Fruit fly (Drosophila melanogaster) whole organism, embryonic: ENCODE results near the gene apn.

Experiments
- ATbp ChIP-seq: fragments of 200-800 bp; sonication (Bioruptor generic); optimal IDR thresholded peaks from 2 replicates; lab custom pipeline; 2017; ENCODE audit warnings: missing biosample characterization, mild to moderate bottlenecking, missing genetic modification characterization, missing genetic modification reagents
- Adf1 ChIP-seq: fragments of 200-800 bp; sonication (Bioruptor generic); IDR thresholded peaks from 2 replicates; pipeline ENCODE4 v1.3.6; 2022; ENCODE audit warnings: missing biosample characterization, missing genetic modification characterization
- Asciz ChIP-seq: fragments of 200-800 bp; sonication (Bioruptor generic); optimal IDR thresholded peaks from 2 replicates; lab custom pipeline; 2017; ENCODE audit warnings: missing biosample characterization, mild to moderate bottlenecking, missing genetic modification characterization, missing genetic modification reagents
- CG10321 ChIP-seq: fragments of 200-800 bp; sonication (Bioruptor generic); IDR thresholded peaks from 2 replicates; pipeline ENCODE4 v1.3.6; 2022; ENCODE audit warnings: missing biosample characterization, missing genetic modification characterization
- CG10959 ChIP-seq: fragments of 200-800 bp; sonication (Bioruptor generic); IDR thresholded peaks from 2 replicates; pipeline ENCODE4 v1.3.6; 2022; ENCODE audit warnings: missing biosample characterization, missing genetic modification characterization
- CG11247 ChIP-seq: fragments of 200-800 bp; sonication (Bioruptor generic); IDR thresholded peaks from 2 replicates; pipeline ENCODE4 v1.3.6; 2022; ENCODE audit warnings: missing biosample characterization, missing genetic modification characterization
- CG12071 ChIP-seq: fragments of 200-800 bp; sonication (Bioruptor generic); optimal IDR thresholded peaks from 3 replicates; lab custom pipeline; 2018; ENCODE audit warnings: missing biosample characterization, mild to moderate bottlenecking, missing genetic modification characterization
- CG1233 ChIP-seq: fragments of 200-800 bp; sonication (Bioruptor generic); optimal IDR thresholded peaks from 4 replicates; lab custom pipeline; 2018; ENCODE audit warnings: missing biosample characterization, mild to moderate bottlenecking, missing genetic modification characterization
- CG12659 ChIP-seq: fragments of 200-800 bp; sonication (Bioruptor generic); optimal IDR thresholded peaks from 3 replicates; lab custom pipeline; 2017; ENCODE audit warnings: mild to moderate bottlenecking, missing biosample characterization, missing genetic modification reagents, missing genetic modification characterization
- CG12744 ChIP-seq: fragments of 200-800 bp; sonication (Bioruptor generic); optimal IDR thresholded peaks from 2 replicates; lab custom pipeline; 2016; ENCODE audit warnings: missing biosample characterization, missing genetic modification characterization
- CG13894 ChIP-seq: fragments of 200-800 bp; sonication (Bioruptor generic); optimal IDR thresholded peaks from 3 replicates; lab custom pipeline; 2018; ENCODE audit warnings: missing biosample characterization, mild to moderate bottlenecking, missing genetic modification characterization, moderate library complexity
- CG18262 ChIP-seq: fragments of 200-800 bp; optimal IDR thresholded peaks from 3 replicates; lab custom pipeline; 2019; ENCODE audit warnings: missing biosample characterization, mild to moderate bottlenecking, missing genetic modification characterization, moderate library complexity
- CG2129 ChIP-seq: fragments of 200-800 bp; sonication (Bioruptor generic); IDR thresholded peaks from 2 replicates; pipeline ENCODE4 v1.3.6; 2022; ENCODE audit warnings: missing biosample characterization, missing genetic modification characterization; ENCODE audit not compliant: partially characterized antibody
- CG30020 ChIP-seq: fragments of 200-800 bp; optimal IDR thresholded peaks from 2 replicates; lab custom pipeline; 2019; ENCODE audit warnings: missing biosample characterization, mild to moderate bottlenecking, missing genetic modification characterization, moderate library complexity
- CG3163 ChIP-seq: fragments of 200-800 bp; sonication (Bioruptor generic); optimal IDR thresholded peaks from 3 replicates; lab custom pipeline; 2016; ENCODE audit warnings: missing biosample characterization, missing genetic modification characterization
- CG34422 ChIP-seq: fragments of 200-800 bp; sonication (Bioruptor generic); IDR thresholded peaks from 3 replicates; pipeline ENCODE4 v1.3.6; 2022; ENCODE audit warnings: missing biosample characterization, missing genetic modification characterization
- CG5180 ChIP-seq: fragments of 200-800 bp; sonication (Bioruptor generic); optimal IDR thresholded peaks from 3 replicates; lab custom pipeline; 2017; ENCODE audit warnings: missing biosample characterization, missing genetic modification characterization, mild to moderate bottlenecking, moderate library complexity, missing genetic modification reagents
- CG6683 ChIP-seq: fragments of 200-800 bp; sonication (Bioruptor generic); optimal IDR thresholded peaks from 2 replicates; lab custom pipeline; 2017; ENCODE audit warnings: missing biosample characterization, mild to moderate bottlenecking, missing genetic modification characterization, missing genetic modification reagents
- CG6813 ChIP-seq: fragments of 200-800 bp; sonication (Bioruptor generic); optimal IDR thresholded peaks from 2 replicates; lab custom pipeline; 2017; ENCODE audit warnings: missing biosample characterization, missing genetic modification characterization, mild to moderate bottlenecking, moderate library complexity, missing genetic modification reagents
- CG7372 ChIP-seq: fragments of 200-800 bp; sonication (Bioruptor generic); IDR thresholded peaks from 2 replicates; pipeline ENCODE4 v1.3.6; 2022; ENCODE audit warnings: missing biosample characterization, missing genetic modification characterization
- CoRest ChIP-seq: fragments of 200-800 bp; sonication (Bioruptor generic); optimal IDR thresholded peaks from 3 replicates; lab custom pipeline; 2018; ENCODE audit warnings: missing biosample characterization, mild to moderate bottlenecking, missing genetic modification characterization, moderate library complexity
- CrebB ChIP-seq: fragments of 200-800 bp; sonication (Bioruptor generic); optimal IDR thresholded peaks from 3 replicates; lab custom pipeline; 2018; ENCODE audit warnings: missing biosample characterization, mild to moderate bottlenecking, missing genetic modification characterization
- D ChIP-seq, 2 experiments: fragments of 200-800 bp in 1 of 2; fragments of >200 bp in 1 of 2; sonication (Bioruptor generic) in 1 of 2; optimal IDR thresholded peaks; 2 replicates in 1 of 2; 3 replicates in 1 of 2; lab custom pipeline; 2017; ENCODE audit warnings: mild to moderate bottlenecking in 1 of 2, missing biosample characterization in 1 of 2, missing genetic modification characterization in 1 of 2, missing genetic modification reagents in 1 of 2
- Dll ChIP-seq: fragments of 200-800 bp; sonication (Bioruptor generic); IDR thresholded peaks from 4 replicates; pipeline ENCODE4 v1.3.6; 2022; ENCODE audit warnings: missing biosample characterization, missing genetic modification characterization; ENCODE audit not compliant: partially characterized antibody
- Jarid2 ChIP-seq: fragments of 200-800 bp; sonication (Bioruptor generic); optimal IDR thresholded peaks from 3 replicates; lab custom pipeline; 2017; ENCODE audit warnings: mild to moderate bottlenecking, missing biosample characterization, missing genetic modification reagents, missing genetic modification characterization
- Lhr ChIP-seq: fragments of 200-800 bp; sonication (Bioruptor generic); optimal IDR thresholded peaks from 3 replicates; lab custom pipeline; 2017; ENCODE audit warnings: mild to moderate bottlenecking, missing biosample characterization, missing genetic modification reagents, missing genetic modification characterization
- Lim3 ChIP-seq: fragments of 200-800 bp; sonication (Bioruptor generic); IDR thresholded peaks from 2 replicates; pipeline ENCODE4 v1.3.6; 2022; ENCODE audit warnings: missing biosample characterization, missing genetic modification characterization
- Lpt ChIP-seq: fragments of >200 bp; optimal IDR thresholded peaks from 2 replicates; lab custom pipeline; 2018; ENCODE audit warnings: missing biosample characterization, missing genetic modification characterization
- MTF-1 ChIP-seq: fragments of 200-800 bp; sonication (Bioruptor generic); optimal IDR thresholded peaks from 2 replicates; lab custom pipeline; 2018; ENCODE audit warnings: missing biosample characterization, mild to moderate bottlenecking, missing genetic modification characterization, borderline replicate concordance
- Ptx1 ChIP-seq: fragments of 200-800 bp; sonication (Bioruptor generic); IDR thresholded peaks from 2 replicates; pipeline ENCODE4 v1.3.6; 2022; ENCODE audit warnings: missing biosample characterization, missing genetic modification characterization
- Sry-δ ChIP-seq: fragments of 200-800 bp; sonication (Bioruptor generic); optimal IDR thresholded peaks from 2 replicates; lab custom pipeline; 2016; ENCODE audit warnings: missing biosample characterization, missing genetic modification characterization
- ase ChIP-seq: fragments of 200-800 bp; sonication (Bioruptor generic); IDR thresholded peaks from 3 replicates; pipeline ENCODE4 v1.3.6; 2022; ENCODE audit warnings: missing biosample characterization, missing genetic modification characterization
- bsh ChIP-seq, 2 experiments: fragments of 200-800 bp; sonication (Bioruptor generic); optimal IDR thresholded peaks; 2 replicates each; lab custom pipeline; 2017 to 2018; ENCODE audit warnings: mild to moderate bottlenecking in 2 of 2, missing biosample characterization in 2 of 2, missing genetic modification characterization in 2 of 2, moderate library complexity in 1 of 2
- cg ChIP-seq: fragments of 200-800 bp; sonication (Bioruptor generic); optimal IDR thresholded peaks from 3 replicates; lab custom pipeline; 2019; ENCODE audit warnings: missing biosample characterization, mild to moderate bottlenecking, missing genetic modification characterization, moderate library complexity
- crol ChIP-seq: fragments of 200-800 bp; sonication (Bioruptor generic); IDR thresholded peaks from 2 replicates; pipeline ENCODE4 v1.3.6; 2022; ENCODE audit warnings: missing biosample characterization, missing genetic modification characterization
- emc ChIP-seq: fragments of 200-800 bp; sonication (Bioruptor generic); optimal IDR thresholded peaks from 2 replicates; lab custom pipeline; 2016; ENCODE audit warnings: missing biosample characterization, missing genetic modification characterization
- en ChIP-seq: fragments of 200-800 bp; sonication (Bioruptor generic); optimal IDR thresholded peaks from 2 replicates; lab custom pipeline; 2016; ENCODE audit warnings: missing biosample characterization, missing genetic modification characterization
- fd102C ChIP-seq: fragments of 200-800 bp; sonication (Bioruptor generic); optimal IDR thresholded peaks from 2 replicates; lab custom pipeline; 2018; ENCODE audit warnings: missing biosample characterization, mild to moderate bottlenecking, missing genetic modification characterization, moderate library complexity
- h ChIP-seq: fragments of >200 bp; optimal IDR thresholded peaks from 2 replicates; lab custom pipeline; 2017
- kni ChIP-seq: fragments of 200-800 bp; sonication (Bioruptor generic); optimal IDR thresholded peaks from 3 replicates; lab custom pipeline; 2017; ENCODE audit warnings: mild to moderate bottlenecking, missing biosample characterization, missing genetic modification reagents, missing genetic modification characterization
- sens-2 ChIP-seq: fragments of 200-800 bp; sonication (Bioruptor generic); IDR thresholded peaks from 2 replicates; pipeline ENCODE4 v1.3.6; 2022; ENCODE audit warnings: missing biosample characterization, missing genetic modification characterization
- sima ChIP-seq: fragments of 200-800 bp; sonication (Bioruptor generic); optimal IDR thresholded peaks from 2 replicates; lab custom pipeline; 2016; ENCODE audit warnings: missing biosample characterization, missing genetic modification characterization
- sisA ChIP-seq: fragments of 200-800 bp; sonication (Bioruptor generic); IDR thresholded peaks from 2 replicates; pipeline ENCODE4 v1.3.6; 2022; ENCODE audit warnings: missing biosample characterization, missing genetic modification characterization
- slp2 ChIP-seq: fragments of 200-800 bp; sonication (Bioruptor generic); optimal IDR thresholded peaks from 2 replicates; lab custom pipeline; 2016; ENCODE audit warnings: missing biosample characterization, missing genetic modification characterization
- sug ChIP-seq: fragments of 200-800 bp; optimal IDR thresholded peaks from 2 replicates; lab custom pipeline; 2019; ENCODE audit warnings: missing biosample characterization, mild to moderate bottlenecking, missing genetic modification characterization, moderate library complexity
- unpg ChIP-seq: fragments of 200-800 bp; sonication (Bioruptor generic); optimal IDR thresholded peaks from 3 replicates; lab custom pipeline; 2018; ENCODE audit warnings: missing biosample characterization, mild to moderate bottlenecking, missing genetic modification characterization, moderate library complexity
- vfl ChIP-seq: fragments of 200-800 bp; sonication (Bioruptor generic); optimal IDR thresholded peaks from 2 replicates; lab custom pipeline; 2016; ENCODE audit warnings: missing biosample characterization, missing genetic modification characterization
- z ChIP-seq: fragments of 200-800 bp; sonication (Bioruptor generic); IDR thresholded peaks from 3 replicates; pipeline ENCODE4 v1.3.6; 2022; ENCODE audit warnings: missing biosample characterization, missing genetic modification characterization

Gene apn

dm6 chr3R:13260114-13260673 lies 28.4 kb downstream of the apn start, which contains the start of gene CG11686 (continued):
- TF ChIP-seq en (GFP tag; lab: Kevin White, UChicago) (no peak), CG2129 (GFP tag; lab: Robert Waterston, UW) (no peak), D (optimal IDR thresholded peaks at IDR 0.05; lab: Kevin White, UChicago) (no peak), D (GFP tag; optimal IDR thresholded peaks at IDR 0.05; lab: Kevin White, UChicago) (no peak), CG12071 (GFP tag; lab: Kevin White, UChicago) (no peak), ase (GFP tag; lab: Robert Waterston, UW) (no peak), sisA (GFP tag; lab: Robert Waterston, UW) (no peak), sima (GFP tag; lab: Kevin White, UChicago) (no peak), CoRest (tag; lab: Kevin White, UChicago) (no peak), fd102C (GFP tag; lab: Kevin White, UChicago) (no peak), Lpt (no peak), CG10959 (no peak), CG6683 (GFP tag; lab: Kevin White, UChicago) (no peak), Lim3 (GFP tag; lab: Robert Waterston, UW) (no peak), CG12744 (GFP tag; lab: Kevin White, UChicago) (no peak), CG7372 (GFP tag; lab: Robert Waterston, UW) (no peak), CG30020 (no peak), CG1233 (GFP tag; lab: Kevin White, UChicago) (no peak), CG10321 (GFP tag; lab: Robert Waterston, UW) (no peak), sug (tag; lab: Kevin White, UChicago) (no peak), MTF-1 (peak; percentile 17), unpg (GFP tag; lab: Kevin White, UChicago) (no peak), Sry-δ (GFP tag; lab: Kevin White, UChicago) (no peak), h (lab: Kevin White, UChicago) (no peak), bsh (GFP tag; optimal IDR thresholded peaks at IDR 0.05; lab: Kevin White, UChicago) (peak in 1 of 2 experiments; percentile 45), slp2 (peak; percentile 15), crol (GFP tag; lab: Robert Waterston, UW) (no peak), kni (peak; percentile 37), Lhr (GFP tag; lab: Kevin White, UChicago) (no peak)

DNA sequence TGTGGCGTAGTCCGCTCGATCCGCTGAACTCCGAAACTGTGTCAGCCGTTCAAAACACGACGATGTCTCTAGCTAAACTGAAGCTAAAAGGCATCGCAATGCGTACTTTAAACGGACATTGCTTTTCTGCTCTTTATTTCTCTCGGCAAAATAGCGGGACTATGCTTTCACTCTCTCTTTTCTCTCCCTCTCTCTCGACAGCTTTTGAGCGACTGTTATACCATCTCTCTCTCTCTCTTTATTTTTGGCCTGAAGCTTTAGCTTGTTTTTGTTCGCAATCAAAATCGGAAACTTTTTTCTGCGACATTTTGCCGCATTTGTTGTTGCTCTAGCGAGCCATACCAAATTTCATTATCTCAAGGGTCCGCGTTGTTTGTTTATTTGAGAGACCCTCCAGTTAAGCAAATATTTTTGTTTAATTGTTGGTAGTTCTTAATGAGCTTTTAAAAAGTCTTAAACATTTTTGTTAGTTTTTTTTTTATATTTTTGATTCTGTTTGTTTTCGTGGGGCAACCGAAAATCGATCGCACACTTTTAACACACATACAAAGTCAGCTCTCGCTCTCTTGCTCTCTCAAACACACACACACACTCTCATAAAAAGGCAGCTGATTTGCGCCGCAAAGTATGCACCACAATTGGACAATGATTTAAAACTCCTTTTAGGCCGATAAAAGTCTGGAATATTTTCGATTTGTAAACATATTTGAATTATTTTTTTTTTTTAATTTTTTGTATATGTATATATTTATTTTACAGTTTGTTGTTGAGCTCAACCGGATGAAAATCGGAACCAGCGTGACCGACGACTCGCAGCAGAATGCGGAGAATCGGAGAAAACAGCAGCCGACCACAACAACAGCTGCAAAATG lies 29.7 kb downstream of the apn start, which contains the start of gene Ace:
Gene Ace, minus strand, starts transcription at position 822 of the 872 bp plus-strand sequence.
- peak; percentile 32 for TF ChIP-seq CG3163 (GFP tag; lab: Kevin White, UChicago)
- TF ChIP-seq CG13894 (tag; lab: Kevin White, UChicago), result peak; percentile 49
- TF ChIP-seq Dll (GFP tag; lab: Robert Waterston, UW), result 0 out of 4 replicates have a peak, but pooled peaks have one; percentile 22
- TF ChIP-seq Asciz (GFP tag; lab: Kevin White, UChicago), result peak; percentile 36
- no peak for TF ChIP-seq CG18262 (tag; lab: Kevin White, UChicago)
- no peak for TF ChIP-seq vfl
- no peak for TF ChIP-seq CG1233 (GFP tag; lab: Kevin White, UChicago)
- no peak for TF ChIP-seq Ptx1
- TF ChIP-seq CG11247, result no peak
- TF ChIP-seq emc (GFP tag; lab: Kevin White, UChicago), result no peak
- peak; percentile 11 for TF ChIP-seq ATbp (GFP tag; lab: Kevin White, UChicago)
- TF ChIP-seq Adf1 (GFP tag; lab: Robert Waterston, UW), result peak; percentile 7; the same call in 1 of the 2 replicates
- TF ChIP-seq sens-2 (GFP tag; lab: Robert Waterston, UW), result no peak
- TF ChIP-seq CG12659 (GFP tag; lab: Kevin White, UChicago), result peak; percentile 19
- no peak for TF ChIP-seq CG5180
- no peak for TF ChIP-seq CrebB
- peak; percentile 58 for TF ChIP-seq cg (GFP tag; lab: Kevin White, UChicago)
- peak; percentile 2 for TF ChIP-seq CG6813
- TF ChIP-seq Jarid2 (GFP tag; lab: Kevin White, UChicago), result peak; percentile 52
- 0 out of 3 replicates have a peak, but pooled peaks have one; percentile 29 for TF ChIP-seq z (GFP tag; lab: Robert Waterston, UW)
- TF ChIP-seq CG34422 (GFP tag; lab: Robert Waterston, UW), result 0 out of 3 replicates have a peak, but pooled peaks have one; percentile 14
